Worm (Caenorhabditis elegans): ENCODE data around the gene C05C8.7.

DNA sequence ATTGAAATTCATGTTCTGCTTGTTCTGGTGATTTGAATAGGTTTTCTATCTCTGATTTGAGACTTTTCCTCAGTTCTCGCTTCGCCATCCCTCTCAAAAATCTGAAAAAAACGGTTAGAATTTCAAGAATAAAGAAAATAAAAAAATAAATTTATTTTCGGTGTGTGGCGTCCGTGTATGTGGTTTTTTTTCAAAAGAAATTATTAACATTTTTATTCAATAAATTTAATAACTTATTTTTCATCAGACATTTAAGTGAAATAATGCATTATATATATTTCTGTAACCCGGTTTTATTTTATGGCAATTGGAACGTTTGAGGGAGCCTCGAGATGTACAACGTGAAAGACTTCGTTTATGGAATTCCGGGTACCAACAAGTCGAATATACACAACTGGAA is 12.1 kb downstream of the C05C8.7 start, which contains the start of gene C05C8.5:
- TF ChIP-seq nhr-76 (tag; optimal IDR thresholded peaks at IDR 0.05) (no peak), blmp-1 (tag; optimal IDR thresholded peaks at IDR 0.05) (no peak), elt-3 (tag; optimal IDR thresholded peaks at IDR 0.05) (no peak), drap-1 (GFP tag; optimal IDR thresholded peaks at IDR 0.05) (no peak)

Data from whole organism, mixed stage, embryonic.